Comparison of ENCODE assay signal across 1 fruit fly cellular context in the genomic region with DNA sequence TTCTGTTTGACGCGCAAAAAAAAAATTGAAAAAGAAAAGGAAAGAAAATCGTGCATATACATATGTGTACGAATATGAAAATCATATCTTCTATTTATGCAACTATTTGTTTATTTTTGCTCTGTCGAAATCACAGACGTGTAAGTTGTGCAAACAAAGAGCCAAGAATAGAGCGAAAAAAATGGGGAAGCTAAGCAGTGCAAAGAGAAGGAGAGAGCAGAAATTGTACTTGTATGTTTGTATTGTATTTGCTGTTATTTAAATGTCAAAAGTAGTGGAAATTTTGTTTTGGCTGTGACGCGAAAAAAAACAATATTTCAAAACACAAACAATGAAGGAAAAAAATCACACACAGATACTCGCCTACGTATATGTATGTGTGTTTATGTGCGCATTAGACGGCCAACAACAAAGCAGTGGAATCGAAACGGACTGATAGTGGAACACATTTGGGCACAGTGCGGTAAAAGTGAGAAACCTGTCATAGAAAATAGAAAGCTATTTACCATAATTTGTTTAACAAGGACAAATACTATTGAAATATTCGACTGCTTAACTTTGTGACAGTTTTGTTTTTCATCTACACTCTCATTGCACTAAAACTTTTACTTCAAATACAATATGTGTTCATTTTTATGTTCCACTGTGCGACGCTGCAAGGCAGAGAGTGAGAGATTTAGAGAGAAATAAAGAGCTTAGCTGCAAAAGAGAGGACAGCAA.
A peak's percentile ranks its signal among the peaks of the same experiment; 100 is the strongest.
TF ChIP-seq lines count a peak whose summit lies in the region.

No protein-coding gene starts in this region.

TF ChIP-seq in whole organism, embryonic, 481 proteins besides CTCF, POLR2A, EP300 and RAD21 (continued from another document and continues in another):
- TF ChIP-seq nom (GFP tag; optimal IDR thresholded peaks at IDR 0.05; lab: Kevin White, UChicago) (peak; percentile 66), CG11085 (GFP tag; IDR thresholded peaks at IDR 0.05; lab: Robert Waterston, UW) (peak; percentile 85), Lpt (GFP tag; optimal IDR thresholded peaks at IDR 0.05; lab: Kevin White, UChicago) (no peak), luna (GFP tag; optimal IDR thresholded peaks at IDR 0.05; lab: Kevin White, UChicago) (peak; percentile 77), sc (optimal IDR thresholded peaks at IDR 0.05; lab: Kevin White, UChicago) (no peak), sc (GFP tag; optimal IDR thresholded peaks at IDR 0.05; lab: Kevin White, UChicago) (peak; percentile 92), nerfin-2 (GFP tag; IDR thresholded peaks at IDR 0.05; lab: Robert Waterston, UW; ENCODE audit: partially characterized antibody) (peak; percentile 19; the same call in 1 of the 2 replicates), B-H2 (GFP tag; optimal IDR thresholded peaks at IDR 0.05; lab: Kevin White, UChicago) (peak; percentile 69), CG15011 (GFP tag; optimal IDR thresholded peaks at IDR 0.05; lab: Kevin White, UChicago) (peak; percentile 87), trem (tag; optimal IDR thresholded peaks at IDR 0.05; lab: Kevin White, UChicago) (peak; percentile 92), gro (GFP tag; optimal IDR thresholded peaks at IDR 0.05; lab: Kevin White, UChicago) (peak; percentile 71), Gug (GFP tag; IDR thresholded peaks at IDR 0.05; lab: Robert Waterston, UW) (peak; percentile 89), CG12155 (GFP tag; optimal IDR thresholded peaks at IDR 0.05; lab: Kevin White, UChicago) (peak; percentile 92), HLH3B (GFP tag; IDR thresholded peaks at IDR 0.05; lab: Robert Waterston, UW) (peak; percentile 96), her (GFP tag; optimal IDR thresholded peaks at IDR 0.05; lab: Kevin White, UChicago) (peak; percentile 96), CG4360 (GFP tag; IDR thresholded peaks at IDR 0.05; lab: Robert Waterston, UW) (peak; percentile 84), sim (GFP tag; IDR thresholded peaks at IDR 0.05; lab: Robert Waterston, UW) (peak; percentile 88), Doc2 (GFP tag; IDR thresholded peaks at IDR 0.05; lab: Robert Waterston, UW) (peak; percentile 72), CG10366 (GFP tag; IDR thresholded peaks at IDR 0.05; lab: Robert Waterston, UW) (peak; percentile 95), Nf-YC (tag; optimal IDR thresholded peaks at IDR 0.05; lab: Kevin White, UChicago) (peak; percentile 84), Pdp1 (GFP tag; optimal IDR thresholded peaks at IDR 0.05; lab: Kevin White, UChicago) (peak; percentile 63 to 95), pan (optimal IDR thresholded peaks at IDR 0.05; lab: Kevin White, UChicago) (no peak), pan (GFP tag; optimal IDR thresholded peaks at IDR 0.05 in 1 of 2, IDR thresholded peaks at IDR 0.05 in 1 of 2) (peak in 1 of 2 experiments; percentile 97), CG11560 (tag; IDR thresholded peaks at IDR 0.05; lab: Robert Waterston, UW) (peak; percentile 68; the same call in 2 of the 3 replicates), CG7357 (GFP tag; IDR thresholded peaks at IDR 0.05; lab: Robert Waterston, UW) (peak; percentile 84), CG1647 (GFP tag; optimal IDR thresholded peaks at IDR 0.05; lab: Kevin White, UChicago) (peak; percentile 88), CG32532 (GFP tag; IDR thresholded peaks at IDR 0.05; lab: Robert Waterston, UW) (peak; percentile 93), Gsc (GFP tag; IDR thresholded peaks at IDR 0.05; lab: Robert Waterston, UW) (peak; percentile 79; the same call in 1 of the 2 replicates), crc (GFP tag; optimal IDR thresholded peaks at IDR 0.05; lab: Kevin White, UChicago) (peak; percentile 93), CG14710 (tag; optimal IDR thresholded peaks at IDR 0.05; lab: Kevin White, UChicago) (peak; percentile 91), CG12659 (GFP tag; optimal IDR thresholded peaks at IDR 0.05; lab: Kevin White, UChicago) (peak; percentile 95), H2.0 (GFP tag; IDR thresholded peaks at IDR 0.05; lab: Robert Waterston, UW) (peak; percentile 93), wor (GFP tag; IDR thresholded peaks at IDR 0.05; lab: Robert Waterston, UW) (peak; percentile 85), bbx (GFP tag; IDR thresholded peaks at IDR 0.05; lab: Robert Waterston, UW; ENCODE audit: partially characterized antibody) (peak; percentile 36; the same call in 1 of the 2 replicates), grau (tag; optimal IDR thresholded peaks at IDR 0.05; lab: Kevin White, UChicago) (peak; percentile 94), NFAT (GFP tag; IDR thresholded peaks at IDR 0.05; lab: Robert Waterston, UW) (peak; percentile 83), Camta (GFP tag; optimal IDR thresholded peaks at IDR 0.05; lab: Kevin White, UChicago) (peak; percentile 92), az2 (GFP tag; optimal IDR thresholded peaks at IDR 0.05; lab: Kevin White, UChicago) (peak; percentile 95), NC2α (GFP tag; optimal IDR thresholded peaks at IDR 0.05; lab: Kevin White, UChicago) (peak; percentile 90), jing (GFP tag; optimal IDR thresholded peaks at IDR 0.05; lab: Kevin White, UChicago) (peak; percentile 88), Lhr (GFP tag; optimal IDR thresholded peaks at IDR 0.05; lab: Kevin White, UChicago) (peak; percentile 78), ttk (GFP tag; IDR thresholded peaks at IDR 0.05; lab: Robert Waterston, UW) (peak; percentile 90), Ets97D (GFP tag; optimal IDR thresholded peaks at IDR 0.05; lab: Kevin White, UChicago) (peak; percentile 76), CG8765 (GFP tag; IDR thresholded peaks at IDR 0.05; lab: Robert Waterston, UW) (peak; percentile 91), Bgb (GFP tag; IDR thresholded peaks at IDR 0.05; lab: Robert Waterston, UW; ENCODE audit: partially characterized antibody) (peak; percentile 52), dm (GFP tag; optimal IDR thresholded peaks at IDR 0.05; lab: Kevin White, UChicago) (peak; percentile 89), br (optimal IDR thresholded peaks at IDR 0.05; lab: Kevin White, UChicago) (no peak), Chrac-16 (GFP tag; optimal IDR thresholded peaks at IDR 0.05; lab: Kevin White, UChicago) (peak; percentile 95), disco-r (GFP tag; optimal IDR thresholded peaks at IDR 0.05; lab: Kevin White, UChicago) (peak; percentile 89), HLHmδ (GFP tag; optimal IDR thresholded peaks at IDR 0.05; lab: Kevin White, UChicago) (no peak), CG3995 (GFP tag; optimal IDR thresholded peaks at IDR 0.05; lab: Kevin White, UChicago) (peak; percentile 52), CG8281 (tag; optimal IDR thresholded peaks at IDR 0.05; lab: Kevin White, UChicago) (peak; percentile 77), CG17361 (GFP tag; IDR thresholded peaks at IDR 0.05; lab: Robert Waterston, UW) (peak; percentile 92), nmo (GFP tag; optimal IDR thresholded peaks at IDR 0.05; lab: Kevin White, UChicago) (peak; percentile 95), CG18599 (GFP tag; optimal IDR thresholded peaks at IDR 0.05; lab: Kevin White, UChicago) (peak; percentile 96), HLH54F (GFP tag; optimal IDR thresholded peaks at IDR 0.05; lab: Kevin White, UChicago) (peak; percentile 92), sens (GFP tag; lab: Kevin White, UChicago) (peak; percentile 100), stwl (tag; optimal IDR thresholded peaks at IDR 0.05; lab: Kevin White, UChicago) (peak; percentile 42), slp2 (GFP tag; optimal IDR thresholded peaks at IDR 0.05; lab: Kevin White, UChicago) (peak; percentile 92), CHES-1-like (GFP tag; optimal IDR thresholded peaks at IDR 0.05; lab: Kevin White, UChicago) (peak; percentile 96), CG17802 (tag; optimal IDR thresholded peaks at IDR 0.05; lab: Kevin White, UChicago) (peak; percentile 69), Hmx (GFP tag; optimal IDR thresholded peaks at IDR 0.05; lab: Kevin White, UChicago) (peak; percentile 82), dan (GFP tag; IDR thresholded peaks at IDR 0.05; lab: Robert Waterston, UW) (no peak; the same call in 1 of the 2 replicates), CG5953 (GFP tag; IDR thresholded peaks at IDR 0.05; lab: Robert Waterston, UW) (peak; percentile 91), Rfx (GFP tag; IDR thresholded peaks at IDR 0.05; lab: Robert Waterston, UW) (peak; percentile 92), Jarid2 (GFP tag; optimal IDR thresholded peaks at IDR 0.05; lab: Kevin White, UChicago) (peak; percentile 71), CG18476 (GFP tag; optimal IDR thresholded peaks at IDR 0.05; lab: Kevin White, UChicago) (peak; percentile 90), Optix (GFP tag; IDR thresholded peaks at IDR 0.05; lab: Robert Waterston, UW) (peak; percentile 94), CG12104 (GFP tag; optimal IDR thresholded peaks at IDR 0.05; lab: Kevin White, UChicago) (peak; percentile 82), oc (tag; optimal IDR thresholded peaks at IDR 0.05; lab: Kevin White, UChicago) (peak; percentile 96), CrebB (tag; optimal IDR thresholded peaks at IDR 0.05; lab: Kevin White, UChicago) (peak; percentile 91), CG13775 (GFP tag; optimal IDR thresholded peaks at IDR 0.05; lab: Kevin White, UChicago) (peak; percentile 91), gt (GFP tag; IDR thresholded peaks at IDR 0.05; lab: Robert Waterston, UW) (peak; percentile 83), CG7987 (GFP tag; optimal IDR thresholded peaks at IDR 0.05; lab: Kevin White, UChicago) (peak; percentile 81), ftz-f1 (GFP tag; optimal IDR thresholded peaks at IDR 0.05; lab: Kevin White, UChicago) (peak; percentile 10), CG16863 (GFP tag; optimal IDR thresholded peaks at IDR 0.05; lab: Kevin White, UChicago) (peak; percentile 95), bcd (GFP tag; optimal IDR thresholded peaks at IDR 0.05; lab: Kevin White, UChicago) (peak; percentile 89), Abd-B (GFP tag; optimal IDR thresholded peaks at IDR 0.05; lab: Kevin White, UChicago) (peak; percentile 88), CG15514 (GFP tag; optimal IDR thresholded peaks at IDR 0.05; lab: Kevin White, UChicago) (peak; percentile 86), CG5245 (GFP tag; optimal IDR thresholded peaks at IDR 0.05; lab: Kevin White, UChicago) (peak; percentile 91), wek (GFP tag; optimal IDR thresholded peaks at IDR 0.05; lab: Kevin White, UChicago) (peak; percentile 89), CG18764 (GFP tag; optimal IDR thresholded peaks at IDR 0.05; lab: Kevin White, UChicago) (peak; percentile 90), gem (tag; optimal IDR thresholded peaks at IDR 0.05; lab: Kevin White, UChicago) (peak; percentile 97), CG1233 (GFP tag; optimal IDR thresholded peaks at IDR 0.05; lab: Kevin White, UChicago) (peak; percentile 91), fd3F (GFP tag; optimal IDR thresholded peaks at IDR 0.05; lab: Kevin White, UChicago) (peak; percentile 86), kni (GFP tag; optimal IDR thresholded peaks at IDR 0.05; lab: Kevin White, UChicago) (peak; percentile 66), CG32772 (GFP tag; IDR thresholded peaks at IDR 0.05; lab: Robert Waterston, UW) (peak; percentile 92), usp (GFP tag; optimal IDR thresholded peaks at IDR 0.05; lab: Kevin White, UChicago) (no peak), p53 (GFP tag; optimal IDR thresholded peaks at IDR 0.05; lab: Kevin White, UChicago) (peak; percentile 76), Scr (GFP tag; IDR thresholded peaks at IDR 0.05; lab: Robert Waterston, UW; ENCODE audit: partially characterized antibody) (no peak; the same call in 1 of the 2 replicates), klu (GFP tag; IDR thresholded peaks at IDR 0.05; lab: Robert Waterston, UW) (peak; percentile 82), Fer3 (tag; optimal IDR thresholded peaks at IDR 0.05; lab: Kevin White, UChicago) (peak; percentile 92), Dref (GFP tag; IDR thresholded peaks at IDR 0.05; lab: Robert Waterston, UW) (no peak), CG17829 (tag; optimal IDR thresholded peaks at IDR 0.05; lab: Kevin White, UChicago) (peak; percentile 95), CG8924 (tag; optimal IDR thresholded peaks at IDR 0.05; lab: Kevin White, UChicago) (peak; percentile 96), BtbVII (GFP tag; optimal IDR thresholded peaks at IDR 0.05; lab: Kevin White, UChicago) (peak; percentile 92), Usf (GFP tag; optimal IDR thresholded peaks at IDR 0.05; lab: Kevin White, UChicago) (peak; percentile 79), vfl (GFP tag; optimal IDR thresholded peaks at IDR 0.05; lab: Kevin White, UChicago) (peak; percentile 88), dati (GFP tag; IDR thresholded peaks at IDR 0.05; lab: Robert Waterston, UW) (peak; percentile 81), CG11696 (GFP tag; IDR thresholded peaks at IDR 0.05; lab: Robert Waterston, UW) (peak; percentile 84), slbo (GFP tag; IDR thresholded peaks at IDR 0.05; lab: Robert Waterston, UW) (peak; percentile 94), CG30020 (tag; optimal IDR thresholded peaks at IDR 0.05; lab: Kevin White, UChicago) (peak; percentile 79), BEAF-32 (GFP tag; optimal IDR thresholded peaks at IDR 0.05; lab: Kevin White, UChicago) (peak; percentile 1), D19B (GFP tag; optimal IDR thresholded peaks at IDR 0.05; lab: Kevin White, UChicago) (peak; percentile 68), Hr39 (optimal IDR thresholded peaks at IDR 0.05; lab: Kevin White, UChicago) (no peak), CG4617 (GFP tag; optimal IDR thresholded peaks at IDR 0.05; lab: Kevin White, UChicago; ENCODE audit: borderline replicate concordance) (peak; percentile 76), h (optimal IDR thresholded peaks at IDR 0.05; lab: Kevin White, UChicago) (no peak), Fer1 (GFP tag; optimal IDR thresholded peaks at IDR 0.05; lab: Kevin White, UChicago) (peak; percentile 95), ssp (GFP tag; IDR thresholded peaks at IDR 0.05; lab: Robert Waterston, UW) (peak; percentile 84), CG5180 (GFP tag; optimal IDR thresholded peaks at IDR 0.05; lab: Kevin White, UChicago) (peak; percentile 80), fru (optimal IDR thresholded peaks at IDR 0.05; lab: Kevin White, UChicago) (no peak), en (GFP tag; optimal IDR thresholded peaks at IDR 0.05; lab: Kevin White, UChicago) (peak; percentile 93), CG6813 (GFP tag; optimal IDR thresholded peaks at IDR 0.05; lab: Kevin White, UChicago) (peak; percentile 93), E2f1 (GFP tag; IDR thresholded peaks at IDR 0.05; lab: Robert Waterston, UW) (peak; percentile 93), CG3407 (GFP tag; optimal IDR thresholded peaks at IDR 0.05; lab: Kevin White, UChicago) (peak; percentile 92), CG7745 (tag; optimal IDR thresholded peaks at IDR 0.05; lab: Kevin White, UChicago) (peak; percentile 63), CG1792 (GFP tag; optimal IDR thresholded peaks at IDR 0.05; lab: Kevin White, UChicago) (peak; percentile 84), CG42726 (GFP tag; IDR thresholded peaks at IDR 0.05; lab: Robert Waterston, UW; ENCODE audit: partially characterized antibody) (no peak), CG15269 (tag; optimal IDR thresholded peaks at IDR 0.05; lab: Kevin White, UChicago) (peak; percentile 96), CG14860 (GFP tag; IDR thresholded peaks at IDR 0.05; lab: Robert Waterston, UW; ENCODE audit: partially characterized antibody) (peak; percentile 61), Adf1 (GFP tag; IDR thresholded peaks at IDR 0.05; lab: Robert Waterston, UW) (peak; percentile 66)
